Worm (Caenorhabditis elegans): ENCODE measurements around the gene F45D3.3.

The F45D3.3 gene

ce11 chrV:12534941-12535340 lies 15.2 kb downstream of the F45D3.3 start:
- no peak for TF ChIP-seq elt-3 (tag; optimal IDR thresholded peaks at IDR 0.05)
- no peak for TF ChIP-seq ceh-63 (GFP tag; optimal IDR thresholded peaks at IDR 0.05)

- no peak for TF ChIP-seq egl-27 (tag; optimal IDR thresholded peaks at IDR 0.05)
- peak; percentile 7 for TF ChIP-seq rnt-1 (tag; optimal IDR thresholded peaks at IDR 0.05)
- TF ChIP-seq blmp-1 (tag; optimal IDR thresholded peaks at IDR 0.05): peak; percentile 92
- TF ChIP-seq snpc-4 (tag; optimal IDR thresholded peaks at IDR 0.05): no peak
- no peak for TF ChIP-seq tlp-1 (tag; optimal IDR thresholded peaks at IDR 0.05)
- no peak for TF ChIP-seq ztf-11 (tag; optimal IDR thresholded peaks at IDR 0.05)
- no peak for TF ChIP-seq efl-1 (optimal IDR thresholded peaks at IDR 0.05)
- peak in 1 of 2 experiments; percentile 22 for TF ChIP-seq efl-1 (GFP tag; optimal IDR thresholded peaks at IDR 0.05 in 1 of 2)
- TF ChIP-seq dpl-1 (GFP tag; optimal IDR thresholded peaks at IDR 0.05): no peak
- no peak for TF ChIP-seq nhr-12 (tag; optimal IDR thresholded peaks at IDR 0.05)
- TF ChIP-seq aha-1 (tag; optimal IDR thresholded peaks at IDR 0.05): no peak
- no peak for TF ChIP-seq dsc-1 (tag; optimal IDR thresholded peaks at IDR 0.05)
- TF ChIP-seq nhr-11 (tag; optimal IDR thresholded peaks at IDR 0.05): no peak
- TF ChIP-seq lin-14 (GFP tag; optimal IDR thresholded peaks at IDR 0.05): peak; percentile 49
- TF ChIP-seq elt-3 (tag; optimal IDR thresholded peaks at IDR 0.05): peak in 5 of 6 experiments; percentile 63 to 86 (median 80)
- TF ChIP-seq nhr-20 (tag; optimal IDR thresholded peaks at IDR 0.05): peak; percentile 23
- TF ChIP-seq nhr-85 (tag): peak; percentile 75
These were observed 16.5 kb downstream of the F45D3.3 start for ce11 chrV:12533635-12534150.

- TF ChIP-seq elt-2 (tag; optimal IDR thresholded peaks at IDR 0.05) (peak; percentile 57), lin-13 (GFP tag; optimal IDR thresholded peaks at IDR 0.05) (no peak)
These were observed 17.8 kb downstream of the F45D3.3 start for ce11 chrV:12532369-12532768.

- TF ChIP-seq efl-1 (optimal IDR thresholded peaks at IDR 0.05): no peak
- no peak for TF ChIP-seq efl-1 (GFP tag; optimal IDR thresholded peaks at IDR 0.05 in 1 of 2)
- TF ChIP-seq vab-15 (tag; optimal IDR thresholded peaks at IDR 0.05): no peak
- TF ChIP-seq nhr-11 (tag; optimal IDR thresholded peaks at IDR 0.05): peak; percentile 48
- peak; percentile 14 for TF ChIP-seq pax-3 (tag; optimal IDR thresholded peaks at IDR 0.05)
- TF ChIP-seq fkh-8 (tag; optimal IDR thresholded peaks at IDR 0.05): peak; percentile 77
- peak; percentile 31 for TF ChIP-seq nhr-20 (tag; optimal IDR thresholded peaks at IDR 0.05)
- TF ChIP-seq nhr-47 (tag; optimal IDR thresholded peaks at IDR 0.05): peak; percentile 65
- peak; percentile 46 for TF ChIP-seq lin-14 (GFP tag; optimal IDR thresholded peaks at IDR 0.05)
- TF ChIP-seq dsc-1 (tag; optimal IDR thresholded peaks at IDR 0.05): peak; percentile 36
- TF ChIP-seq hpl-2 (GFP tag; optimal IDR thresholded peaks at IDR 0.05): no peak
- TF ChIP-seq nhr-71 (tag; optimal IDR thresholded peaks at IDR 0.05): peak; percentile 69
These were observed 19.1 kb downstream of the F45D3.3 start for ce11 chrV:12531084-12531483.

- TF ChIP-seq nhr-90 (tag; optimal IDR thresholded peaks at IDR 0.05; ENCODE audit: poor library complexity) (no peak), efl-3 (GFP tag; optimal IDR thresholded peaks at IDR 0.05) (no peak), unc-130 (tag; optimal IDR thresholded peaks at IDR 0.05) (no peak), blmp-1 (tag; optimal IDR thresholded peaks at IDR 0.05) (peak; percentile 6), nhr-47 (tag; optimal IDR thresholded peaks at IDR 0.05) (peak; percentile 44), fkh-10 (GFP tag; optimal IDR thresholded peaks at IDR 0.05) (peak; percentile 94), egl-27 (tag; optimal IDR thresholded peaks at IDR 0.05) (no peak), lin-14 (GFP tag; optimal IDR thresholded peaks at IDR 0.05) (peak; percentile 88), unc-62 (GFP tag; optimal IDR thresholded peaks at IDR 0.05) (no peak), pqm-1 (tag; optimal IDR thresholded peaks at IDR 0.05) (no peak), vab-15 (tag; optimal IDR thresholded peaks at IDR 0.05) (no peak), ets-5 (GFP tag; IDR thresholded peaks at IDR 0.05) (no peak), swsn-7 (tag; optimal IDR thresholded peaks at IDR 0.05) (peak; percentile 18), ceh-82 (tag; optimal IDR thresholded peaks at IDR 0.05) (peak in 1 of 3 experiments; percentile 25), mep-1 (tag; optimal IDR thresholded peaks at IDR 0.05) (peak; percentile 45), mdl-1 (tag; optimal IDR thresholded peaks at IDR 0.05) (no peak), snpc-4 (tag; optimal IDR thresholded peaks at IDR 0.05) (no peak), egl-13 (tag; optimal IDR thresholded peaks at IDR 0.05) (peak; percentile 62), nhr-11 (tag; optimal IDR thresholded peaks at IDR 0.05) (no peak), lin-39 (tag; optimal IDR thresholded peaks at IDR 0.05) (no peak), lsy-2 (tag; optimal IDR thresholded peaks at IDR 0.05) (peak in 1 of 2 experiments; percentile 33), unc-86 (tag; optimal IDR thresholded peaks at IDR 0.05) (peak; percentile 70), nhr-71 (tag; optimal IDR thresholded peaks at IDR 0.05) (peak; percentile 40), ceh-63 (GFP tag; optimal IDR thresholded peaks at IDR 0.05) (no peak), mef-2 (tag; optimal IDR thresholded peaks at IDR 0.05) (no peak), grh-1 (GFP tag; IDR thresholded peaks at IDR 0.05) (no peak)
These were observed 20.1 kb downstream of the F45D3.3 start for ce11 chrV:12530129-12530528.

Data from whole organism, L1 larva.